Fruit fly (Drosophila melanogaster): ENCODE results near the gene Cadps.

The Cadps gene

dm6 chr4:1230564-1230964 lies at the start of gene Cadps, which contains the start of gene Dyrk3:
Gene Cadps, plus strand, starts transcription at chr4:1230837.
Gene Dyrk3, minus strand, starts transcription at chr4:1230713.
- TF ChIP-seq rn (GFP tag; IDR thresholded peaks at IDR 0.05): no peak
- TF ChIP-seq D1 (tag; optimal IDR thresholded peaks at IDR 0.05): peak; percentile 64
- no peak for TF ChIP-seq CG32121 (GFP tag; IDR thresholded peaks at IDR 0.05)
- no peak for TF ChIP-seq CG8159 (tag; optimal IDR thresholded peaks at IDR 0.05)

- TF ChIP-seq Snoo (tag; optimal IDR thresholded peaks at IDR 0.05): peak; percentile 28
- TF ChIP-seq CG13204 (GFP tag; optimal IDR thresholded peaks at IDR 0.05): no peak
- TF ChIP-seq D1 (tag; optimal IDR thresholded peaks at IDR 0.05): peak; percentile 60
These were observed 49.0 kb upstream of the Cadps start, which contains the start of gene pho for dm6 chr4:1181591-1182125. Gene pho, minus strand, starts transcription at chr4:1181628.

dm6 chr4:1182809-1183208 lies 47.8 kb upstream of the Cadps start:
- no peak for TF ChIP-seq CG10348 (GFP tag; IDR thresholded peaks at IDR 0.05)
- no peak for TF ChIP-seq CG9948 (tag; optimal IDR thresholded peaks at IDR 0.05)
- TF ChIP-seq EcR (GFP tag; optimal IDR thresholded peaks at IDR 0.05): no peak
- TF ChIP-seq CG12605 (GFP tag; IDR thresholded peaks at IDR 0.05): no peak
- no peak for TF ChIP-seq CG15710 (tag; optimal IDR thresholded peaks at IDR 0.05)
- no peak for TF ChIP-seq Pif1B (GFP tag; optimal IDR thresholded peaks at IDR 0.05)

dm6 chr4:1185468-1185867 lies 45.2 kb upstream of the Cadps start, which contains the start of gene CG33521:
Gene CG33521, plus strand, starts transcription at chr4:1185768.
- TF ChIP-seq CG9948 (tag; optimal IDR thresholded peaks at IDR 0.05) (no peak), Ets98B (GFP tag; IDR thresholded peaks at IDR 0.05) (no peak), D1 (tag; optimal IDR thresholded peaks at IDR 0.05) (no peak), Pif1B (GFP tag; optimal IDR thresholded peaks at IDR 0.05) (no peak), Snoo (tag; optimal IDR thresholded peaks at IDR 0.05) (no peak), CG32121 (GFP tag; IDR thresholded peaks at IDR 0.05) (no peak), CG12605 (GFP tag; IDR thresholded peaks at IDR 0.05) (no peak), Pif1A (GFP tag; optimal IDR thresholded peaks at IDR 0.05) (no peak), CG34367 (tag; optimal IDR thresholded peaks at IDR 0.05) (no peak), gl (tag; optimal IDR thresholded peaks at IDR 0.05) (no peak), fd96Ca (GFP tag; IDR thresholded peaks at IDR 0.05) (no peak), CG15710 (tag; optimal IDR thresholded peaks at IDR 0.05) (no peak), CG8159 (tag; optimal IDR thresholded peaks at IDR 0.05) (no peak), CG10348 (GFP tag; IDR thresholded peaks at IDR 0.05) (no peak), CG4496 (GFP tag; IDR thresholded peaks at IDR 0.05) (no peak)

dm6 chr4:1186828-1187227 lies 43.8 kb upstream of the Cadps start:
- TF ChIP-seq CG9948 (tag; optimal IDR thresholded peaks at IDR 0.05) (no peak), Pif1A (GFP tag; optimal IDR thresholded peaks at IDR 0.05) (no peak), CG17806 (tag; optimal IDR thresholded peaks at IDR 0.05) (no peak), Pif1B (GFP tag; optimal IDR thresholded peaks at IDR 0.05) (no peak), CG15710 (tag; optimal IDR thresholded peaks at IDR 0.05) (no peak), CG14655 (GFP tag; optimal IDR thresholded peaks at IDR 0.05) (no peak), CG8159 (tag; optimal IDR thresholded peaks at IDR 0.05) (no peak), Snoo (tag; optimal IDR thresholded peaks at IDR 0.05) (no peak), CG8301 (tag; optimal IDR thresholded peaks at IDR 0.05) (no peak), D1 (tag; optimal IDR thresholded peaks at IDR 0.05) (no peak), CG10348 (GFP tag; IDR thresholded peaks at IDR 0.05) (no peak), CG4496 (GFP tag; IDR thresholded peaks at IDR 0.05) (no peak), gl (tag; optimal IDR thresholded peaks at IDR 0.05) (no peak), fd96Ca (GFP tag; IDR thresholded peaks at IDR 0.05) (no peak), CG13204 (GFP tag; optimal IDR thresholded peaks at IDR 0.05) (no peak), CG32121 (GFP tag; IDR thresholded peaks at IDR 0.05) (no peak), rn (GFP tag; IDR thresholded peaks at IDR 0.05) (no peak)

- TF ChIP-seq CG8159 (tag; optimal IDR thresholded peaks at IDR 0.05) (no peak), Pif1B (GFP tag; optimal IDR thresholded peaks at IDR 0.05) (no peak), CG10348 (GFP tag; IDR thresholded peaks at IDR 0.05) (no peak), Ets98B (GFP tag; IDR thresholded peaks at IDR 0.05) (no peak), gl (tag; optimal IDR thresholded peaks at IDR 0.05) (no peak), CG12605 (GFP tag; IDR thresholded peaks at IDR 0.05) (no peak)
These were observed 39.0 kb upstream of the Cadps start for dm6 chr4:1191630-1192029.

- TF ChIP-seq CG32121 (GFP tag; IDR thresholded peaks at IDR 0.05) (no peak), rn (GFP tag; IDR thresholded peaks at IDR 0.05) (no peak), gl (tag; optimal IDR thresholded peaks at IDR 0.05) (no peak), CG14655 (GFP tag; optimal IDR thresholded peaks at IDR 0.05) (no peak), Pif1B (GFP tag; optimal IDR thresholded peaks at IDR 0.05) (no peak)
These were observed 33.9 kb upstream of the Cadps start, which contains the start of gene PIP4K for dm6 chr4:1196653-1197161. Gene PIP4K, minus strand, starts transcription at chr4:1196848.
